Fruit fly (Drosophila melanogaster) whole organism: ENCODE measurements around the gene CG4896.

Source experiments
- EcR ChIP-seq, 2 experiments: fragments of >200 bp; optimal IDR thresholded peaks; 2 replicates each; lab custom pipeline; 2017; ENCODE audit warnings: missing biosample characterization in 2 of 2, missing genetic modification characterization in 2 of 2, missing genetic modification reagents in 2 of 2
- pan ChIP-seq: fragments of >200 bp; optimal IDR thresholded peaks from 2 replicates; lab custom pipeline; 2017
- usp ChIP-seq: fragments of >200 bp; optimal IDR thresholded peaks from 2 replicates; lab custom pipeline; 2017; ENCODE audit warnings: missing biosample characterization, missing genetic modification characterization, mixed read lengths

- TF ChIP-seq EcR (GFP tag; optimal IDR thresholded peaks at IDR 0.05; lab: Kevin White, UChicago) = no peak
- TF ChIP-seq usp (GFP tag; lab: Kevin White, UChicago) = no peak
- TF ChIP-seq pan = no peak
Measured at dm6 chr2L:1158519-1159319, 18.8 kb upstream of the CG4896 start, which contains the start of gene Tango14.
